Fruit fly (Drosophila melanogaster): Measurements from ENCODE around the gene Ctr1A.
A peak's percentile ranks its signal among the peaks of the same experiment; 100 is the strongest.

Ctr1A gene

DNA sequence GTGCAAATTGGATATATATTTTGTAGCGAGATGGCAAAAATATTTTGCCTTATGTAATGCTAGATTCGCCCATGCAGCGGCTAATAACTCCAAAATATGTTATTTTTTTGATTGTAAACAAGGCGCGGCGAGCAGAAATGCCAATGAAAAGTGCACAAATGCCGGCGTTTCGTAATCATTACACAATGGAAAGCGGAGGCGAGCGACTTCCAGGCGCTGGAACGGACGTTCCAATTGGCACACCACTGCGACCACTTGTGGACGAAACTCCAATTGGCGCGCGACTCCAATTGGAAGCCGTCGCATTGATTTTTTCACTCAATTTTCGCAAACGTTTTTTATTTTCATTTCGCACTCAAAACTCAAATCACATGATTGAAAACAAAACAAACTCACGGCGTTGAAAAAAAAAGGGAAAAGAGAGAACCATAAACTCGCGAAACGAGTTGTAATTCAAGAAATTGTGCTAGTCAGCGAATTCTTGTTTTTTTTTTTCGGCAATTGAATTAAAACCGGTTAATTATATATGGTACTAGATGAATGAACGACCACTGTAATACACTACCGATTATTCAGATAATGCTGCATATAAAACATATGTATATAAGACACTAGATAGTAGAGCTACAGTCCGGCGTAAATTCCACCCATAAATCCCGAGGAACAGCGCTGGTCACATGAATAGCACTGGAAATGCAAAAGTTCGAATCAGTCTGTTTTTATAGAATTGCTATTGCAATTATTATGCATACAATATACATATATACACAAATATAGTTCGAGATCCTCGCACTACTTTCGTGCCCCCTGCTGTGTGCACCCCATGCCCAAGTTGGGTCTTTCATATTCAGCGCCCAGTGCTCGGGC lies 17.4 kb downstream of the Ctr1A start, which contains the start of gene ND-ASHI:
ND-ASHI (minus strand) TSS at position 484 of the 867 bp plus-strand sequence.
- TF ChIP-seq rgr (GFP tag; optimal IDR thresholded peaks at IDR 0.05) (peak; percentile 96), sage (GFP tag; optimal IDR thresholded peaks at IDR 0.05) (peak; percentile 90), foxo (GFP tag; optimal IDR thresholded peaks at IDR 0.05) (peak; percentile 68 to 97), sv (GFP tag; optimal IDR thresholded peaks at IDR 0.05) (peak; percentile 94), h (GFP tag; optimal IDR thresholded peaks at IDR 0.05) (peak; percentile 96), Dfd (GFP tag; optimal IDR thresholded peaks at IDR 0.05) (no peak), ey (GFP tag; optimal IDR thresholded peaks at IDR 0.05) (peak; percentile 95), CrebA (GFP tag; optimal IDR thresholded peaks at IDR 0.05; ENCODE audit: borderline replicate concordance) (no peak), dsf (GFP tag; optimal IDR thresholded peaks at IDR 0.05; ENCODE audit: borderline replicate concordance) (peak; percentile 78), br (GFP tag; optimal IDR thresholded peaks at IDR 0.05) (peak; percentile 95), Rel (GFP tag; optimal IDR thresholded peaks at IDR 0.05) (peak; percentile 89), Rel (tag; optimal IDR thresholded peaks at IDR 0.05) (no peak), tai (GFP tag; optimal IDR thresholded peaks at IDR 0.05) (no peak), woc (GFP tag; optimal IDR thresholded peaks at IDR 0.05) (peak; percentile 94), pan (optimal IDR thresholded peaks at IDR 0.05) (no peak), Jra (GFP tag; optimal IDR thresholded peaks at IDR 0.05) (peak; percentile 90), GATAd (GFP tag; optimal IDR thresholded peaks at IDR 0.05) (peak; percentile 73), fru (GFP tag; optimal IDR thresholded peaks at IDR 0.05) (peak; percentile 95), lola (GFP tag; optimal IDR thresholded peaks at IDR 0.05) (no peak), Sp1 (GFP tag; optimal IDR thresholded peaks at IDR 0.05) (peak; percentile 96), Hnf4 (GFP tag; optimal IDR thresholded peaks at IDR 0.05) (no peak), usp (GFP tag; optimal IDR thresholded peaks at IDR 0.05) (no peak), Mio (GFP tag; optimal IDR thresholded peaks at IDR 0.05) (peak; percentile 67), N (GFP tag; optimal IDR thresholded peaks at IDR 0.05) (no peak), OdsH (GFP tag; optimal IDR thresholded peaks at IDR 0.05) (peak; percentile 93), dl (GFP tag; optimal IDR thresholded peaks at IDR 0.05; ENCODE audit: insufficient read depth in 1 of 2, partially characterized antibody in 2 of 2) (no peak), HLH106 (tag; optimal IDR thresholded peaks at IDR 0.05) (peak; percentile 94), psq (GFP tag; optimal IDR thresholded peaks at IDR 0.05) (peak; percentile 91), dmrt93B (GFP tag; optimal IDR thresholded peaks at IDR 0.05) (peak; percentile 94), CG9705 (GFP tag; optimal IDR thresholded peaks at IDR 0.05) (peak; percentile 93), Hr83 (GFP tag; optimal IDR thresholded peaks at IDR 0.05; ENCODE audit: poor library complexity, severe bottlenecking) (peak; percentile 89), Abd-B (GFP tag; optimal IDR thresholded peaks at IDR 0.05) (no peak), CG32264 (GFP tag; optimal IDR thresholded peaks at IDR 0.05) (peak; percentile 85)

- TF ChIP-seq N (GFP tag; optimal IDR thresholded peaks at IDR 0.05), result no peak
- no peak for TF ChIP-seq lola (GFP tag; optimal IDR thresholded peaks at IDR 0.05)
- TF ChIP-seq br (GFP tag; optimal IDR thresholded peaks at IDR 0.05), result no peak
- no peak for TF ChIP-seq Vsx2 (GFP tag; optimal IDR thresholded peaks at IDR 0.05; ENCODE audit: partially characterized antibody)
- TF ChIP-seq Jra (GFP tag; optimal IDR thresholded peaks at IDR 0.05), result no peak
- no peak for TF ChIP-seq Hr78 (GFP tag; optimal IDR thresholded peaks at IDR 0.05)
- no peak for TF ChIP-seq Rel (GFP tag; optimal IDR thresholded peaks at IDR 0.05)
- TF ChIP-seq Rel (tag; optimal IDR thresholded peaks at IDR 0.05), result peak; percentile 84
- no peak for TF ChIP-seq Dif (GFP tag; optimal IDR thresholded peaks at IDR 0.05; ENCODE audit: partially characterized antibody)
- TF ChIP-seq CG9705 (GFP tag; optimal IDR thresholded peaks at IDR 0.05), result no peak
These were observed 18.0 kb downstream of the Ctr1A start for dm6 chrX:6679502-6679810.

- no peak for TF ChIP-seq Dif (GFP tag; optimal IDR thresholded peaks at IDR 0.05; ENCODE audit: partially characterized antibody)
- no peak for TF ChIP-seq tai (GFP tag; optimal IDR thresholded peaks at IDR 0.05)
- TF ChIP-seq Rel (GFP tag; optimal IDR thresholded peaks at IDR 0.05), result no peak
- no peak for TF ChIP-seq Rel (tag; optimal IDR thresholded peaks at IDR 0.05)
- no peak for TF ChIP-seq dl (GFP tag; optimal IDR thresholded peaks at IDR 0.05; ENCODE audit: insufficient read depth in 1 of 2, partially characterized antibody in 2 of 2)
- TF ChIP-seq Jra (GFP tag; optimal IDR thresholded peaks at IDR 0.05), result no peak
- TF ChIP-seq pan (optimal IDR thresholded peaks at IDR 0.05), result no peak
- no peak for TF ChIP-seq Sp1 (GFP tag; optimal IDR thresholded peaks at IDR 0.05)
- no peak for TF ChIP-seq CrebA (GFP tag; optimal IDR thresholded peaks at IDR 0.05; ENCODE audit: borderline replicate concordance)
- TF ChIP-seq br (GFP tag; optimal IDR thresholded peaks at IDR 0.05), result no peak
- no peak for TF ChIP-seq h (GFP tag; optimal IDR thresholded peaks at IDR 0.05)
- TF ChIP-seq jim (GFP tag; optimal IDR thresholded peaks at IDR 0.05), result no peak
These were observed 20.0 kb downstream of the Ctr1A start, which contains the start of gene Fum2 for dm6 chrX:6681467-6681866. TSS of gene Fum2 (plus strand) at chrX:6681767.
